Fruit fly (Drosophila melanogaster) whole organism, embryonic: ENCODE measurements around the gene topi.
A peak's percentile ranks its signal among the peaks of the same experiment; 100 is the strongest.

Experiments
- CG10543 ChIP-seq: fragments of 200-800 bp; sonication (Bioruptor generic); optimal IDR thresholded peaks from 3 replicates; lab custom pipeline; 2017; ENCODE audit warnings: missing biosample characterization, mild to moderate bottlenecking, missing genetic modification characterization, moderate library complexity
- CG10654 ChIP-seq: fragments of 200-800 bp; sonication (Bioruptor generic); optimal IDR thresholded peaks from 2 replicates; lab custom pipeline; 2016; ENCODE audit warnings: missing biosample characterization, missing genetic modification characterization
- CG11247 ChIP-seq: fragments of 200-800 bp; sonication (Bioruptor generic); IDR thresholded peaks from 2 replicates; pipeline ENCODE4 v1.3.6; 2022; ENCODE audit warnings: missing biosample characterization, missing genetic modification characterization
- CG12104 ChIP-seq: fragments of 200-800 bp; sonication (Bioruptor generic); optimal IDR thresholded peaks from 3 replicates; lab custom pipeline; 2016; ENCODE audit warnings: missing biosample characterization, missing genetic modification characterization
- CG12769 ChIP-seq: fragments of 200-800 bp; sonication (Bioruptor generic); optimal IDR thresholded peaks from 2 replicates; lab custom pipeline; 2019; ENCODE audit warnings: missing biosample characterization, mild to moderate bottlenecking, missing genetic modification characterization, moderate library complexity
- CG13296 ChIP-seq: fragments of 200-800 bp; sonication (Bioruptor generic); optimal IDR thresholded peaks from 3 replicates; lab custom pipeline; 2018; ENCODE audit warnings: missing biosample characterization, mild to moderate bottlenecking, missing genetic modification characterization
- CG13424 ChIP-seq: fragments of 200-800 bp; sonication (Bioruptor generic); optimal IDR thresholded peaks from 2 replicates; lab custom pipeline; 2019; ENCODE audit warnings: missing biosample characterization, mild to moderate bottlenecking, missing genetic modification characterization, moderate library complexity
- CG15269 ChIP-seq: fragments of 200-800 bp; sonication (Bioruptor generic); optimal IDR thresholded peaks from 2 replicates; lab custom pipeline; 2018; ENCODE audit warnings: missing biosample characterization, mild to moderate bottlenecking, missing genetic modification characterization, moderate library complexity
- CG1647 ChIP-seq: fragments of 200-800 bp; sonication (Bioruptor generic); optimal IDR thresholded peaks from 3 replicates; lab custom pipeline; 2016; ENCODE audit warnings: missing biosample characterization, missing genetic modification characterization
- CG16815 ChIP-seq: fragments of 200-800 bp; sonication (Bioruptor generic); optimal IDR thresholded peaks from 3 replicates; lab custom pipeline; 2017; ENCODE audit warnings: missing biosample characterization, mild to moderate bottlenecking, missing genetic modification characterization
- CG2202 ChIP-seq: fragments of 200-800 bp; sonication (Bioruptor generic); optimal IDR thresholded peaks from 2 replicates; lab custom pipeline; 2018; ENCODE audit warnings: missing biosample characterization, mild to moderate bottlenecking, missing genetic modification characterization
- CG31365 ChIP-seq: fragments of 200-800 bp; sonication (Bioruptor generic); optimal IDR thresholded peaks from 2 replicates; lab custom pipeline; 2018; ENCODE audit warnings: missing biosample characterization, mild to moderate bottlenecking, missing genetic modification characterization
- CG32532 ChIP-seq: fragments of 200-800 bp; sonication (Bioruptor generic); IDR thresholded peaks from 2 replicates; pipeline ENCODE4 v1.3.6; 2022; ENCODE audit warnings: missing biosample characterization, missing genetic modification characterization
- CG33213 ChIP-seq: fragments of 200-800 bp; sonication (Bioruptor generic); optimal IDR thresholded peaks from 3 replicates; lab custom pipeline; 2016; ENCODE audit warnings: missing biosample characterization, missing genetic modification characterization
- CG34376 ChIP-seq: fragments of 200-800 bp; sonication (Bioruptor generic); optimal IDR thresholded peaks from 2 replicates; lab custom pipeline; 2018; ENCODE audit warnings: missing biosample characterization, mild to moderate bottlenecking, missing genetic modification characterization
- CG42726 ChIP-seq: fragments of 200-800 bp; sonication (Bioruptor generic); IDR thresholded peaks from 2 replicates; pipeline ENCODE4 v1.3.6; 2022; ENCODE audit warnings: missing biosample characterization, missing genetic modification characterization; ENCODE audit not compliant: partially characterized antibody
- CG4328 ChIP-seq: fragments of 200-800 bp; sonication (Bioruptor generic); optimal IDR thresholded peaks from 3 replicates; lab custom pipeline; 2017; ENCODE audit warnings: missing biosample characterization, missing genetic modification reagents, missing genetic modification characterization
- CG7928 ChIP-seq: fragments of 200-800 bp; sonication (Bioruptor generic); optimal IDR thresholded peaks from 2 replicates; lab custom pipeline; 2017; ENCODE audit warnings: missing biosample characterization, mild to moderate bottlenecking, missing genetic modification characterization
- CG9727 ChIP-seq: fragments of 200-800 bp; sonication (Bioruptor generic); optimal IDR thresholded peaks from 3 replicates; lab custom pipeline; 2017; ENCODE audit warnings: missing biosample characterization, mild to moderate bottlenecking, missing genetic modification characterization
- Dbx ChIP-seq: fragments of 200-800 bp; sonication (Bioruptor generic); IDR thresholded peaks from 3 replicates; pipeline ENCODE4 v1.3.6; 2022; ENCODE audit warnings: missing biosample characterization, missing genetic modification characterization
- Dp ChIP-seq: fragments of 200-800 bp; sonication (Bioruptor generic); optimal IDR thresholded peaks from 2 replicates; lab custom pipeline; 2018; ENCODE audit warnings: missing biosample characterization, mild to moderate bottlenecking, missing genetic modification characterization, moderate library complexity
- Eip74EF ChIP-seq, 2 experiments: fragments of 200-800 bp in 1 of 2; fragments of >200 bp in 1 of 2; sonication (Bioruptor generic) in 1 of 2; optimal IDR thresholded peaks; 2 replicates each; lab custom pipeline; 2017 to 2019; ENCODE audit warnings: missing biosample characterization in 2 of 2, missing genetic modification characterization in 2 of 2, mild to moderate bottlenecking in 1 of 2, moderate library complexity in 1 of 2
- Fer1 ChIP-seq: fragments of 200-800 bp; sonication (Bioruptor generic); optimal IDR thresholded peaks from 2 replicates; lab custom pipeline; 2017; ENCODE audit warnings: missing biosample characterization, mild to moderate bottlenecking, missing genetic modification characterization
- HLH54F ChIP-seq: fragments of 200-800 bp; sonication (Bioruptor generic); optimal IDR thresholded peaks from 3 replicates; lab custom pipeline; 2016; ENCODE audit warnings: missing biosample characterization, missing genetic modification characterization
- Hand ChIP-seq: fragments of 200-800 bp; sonication (Bioruptor generic); optimal IDR thresholded peaks from 2 replicates; lab custom pipeline; 2017; ENCODE audit warnings: mild to moderate bottlenecking, missing biosample characterization, missing genetic modification reagents, missing genetic modification characterization
- Hr3 ChIP-seq: fragments of 200-800 bp; sonication (Bioruptor generic); optimal IDR thresholded peaks from 3 replicates; lab custom pipeline; 2016; ENCODE audit warnings: missing biosample characterization, missing genetic modification characterization
- Max ChIP-seq: fragments of 200-800 bp; sonication (Bioruptor generic); optimal IDR thresholded peaks from 2 replicates; lab custom pipeline; 2016; ENCODE audit warnings: missing biosample characterization, mild to moderate bottlenecking, missing genetic modification characterization
- Med ChIP-seq: fragments of 200-800 bp; sonication (Bioruptor generic); peaks from one replicate; lab custom pipeline; 2016; ENCODE audit warnings: missing biosample characterization, missing genetic modification characterization, mild to moderate bottlenecking, inconsistent platforms, moderate library complexity
- NFAT ChIP-seq: fragments of 200-800 bp; sonication (Bioruptor generic); IDR thresholded peaks from 2 replicates; pipeline ENCODE4 v1.3.6; 2022; ENCODE audit warnings: missing biosample characterization, missing genetic modification characterization
- Optix ChIP-seq: fragments of 200-800 bp; sonication (Bioruptor generic); IDR thresholded peaks from 3 replicates; pipeline ENCODE4 v1.3.6; 2022; ENCODE audit warnings: missing biosample characterization, missing genetic modification characterization
- Poxn ChIP-seq: fragments of 200-800 bp; sonication (Bioruptor generic); IDR thresholded peaks from 2 replicates; pipeline ENCODE4 v1.3.6; 2022; ENCODE audit warnings: missing biosample characterization, missing genetic modification characterization
- Rfx ChIP-seq: fragments of 200-800 bp; sonication (Bioruptor generic); IDR thresholded peaks from 2 replicates; pipeline ENCODE4 v1.3.6; 2022; ENCODE audit warnings: missing biosample characterization, missing genetic modification characterization
- ato ChIP-seq: fragments of 200-800 bp; sonication (Bioruptor generic); IDR thresholded peaks from 2 replicates; pipeline ENCODE4 v1.3.6; 2022; ENCODE audit warnings: missing biosample characterization, missing genetic modification characterization; ENCODE audit not compliant: partially characterized antibody
- br ChIP-seq: fragments of >200 bp; optimal IDR thresholded peaks from 2 replicates; lab custom pipeline; 2017
- croc ChIP-seq: fragments of 200-800 bp; sonication (Bioruptor generic); conservative IDR thresholded peaks from 3 replicates; pipeline ENCODE4 v1.3.6; 2022; ENCODE audit warnings: missing biosample characterization, missing genetic modification characterization
- danr ChIP-seq: fragments of 200-800 bp; sonication (Bioruptor generic); IDR thresholded peaks from 2 replicates; pipeline ENCODE4 v1.3.6; 2022; ENCODE audit warnings: missing biosample characterization, missing genetic modification characterization
- emc ChIP-seq: fragments of 200-800 bp; sonication (Bioruptor generic); optimal IDR thresholded peaks from 2 replicates; lab custom pipeline; 2016; ENCODE audit warnings: missing biosample characterization, missing genetic modification characterization
- gsb ChIP-seq: fragments of 200-800 bp; sonication (Bioruptor generic); IDR thresholded peaks from 2 replicates; pipeline ENCODE4 v1.3.6; 2022; ENCODE audit warnings: missing biosample characterization, missing genetic modification characterization
- hb ChIP-seq: fragments of 200-800 bp; sonication (Bioruptor generic); IDR thresholded peaks from 3 replicates; pipeline ENCODE4 v1.3.6; 2022; ENCODE audit warnings: missing biosample characterization, missing genetic modification characterization; ENCODE audit not compliant: partially characterized antibody
- hbn ChIP-seq: fragments of 200-800 bp; sonication (Bioruptor generic); IDR thresholded peaks from 2 replicates; pipeline ENCODE4 v1.3.6; 2022; ENCODE audit warnings: missing biosample characterization, missing genetic modification characterization; ENCODE audit not compliant: partially characterized antibody
- kah ChIP-seq: fragments of 200-800 bp; sonication (Bioruptor generic); optimal IDR thresholded peaks from 2 replicates; lab custom pipeline; 2018; ENCODE audit warnings: missing biosample characterization, mild to moderate bottlenecking, missing genetic modification characterization
- kni ChIP-seq: fragments of 200-800 bp; sonication (Bioruptor generic); optimal IDR thresholded peaks from 3 replicates; lab custom pipeline; 2017; ENCODE audit warnings: mild to moderate bottlenecking, missing biosample characterization, missing genetic modification reagents, missing genetic modification characterization
- knrl ChIP-seq: fragments of 200-800 bp; sonication (Bioruptor generic); IDR thresholded peaks from 3 replicates; pipeline ENCODE4 v1.3.6; 2022; ENCODE audit warnings: missing biosample characterization, missing genetic modification characterization; ENCODE audit not compliant: partially characterized antibody
- lola ChIP-seq, 3 experiments: fragments of >200 bp in 2 of 3; fragments of 200-800 bp in 1 of 3; sonication (Bioruptor generic) in 1 of 3; optimal IDR thresholded peaks; 2 replicates each; lab custom pipeline; 2017 to 2019; ENCODE audit warnings: missing biosample characterization in 3 of 3, missing genetic modification characterization in 3 of 3, mild to moderate bottlenecking in 1 of 3, moderate library complexity in 1 of 3
- lov ChIP-seq, 2 experiments: fragments of 200-800 bp in 1 of 2; fragments of >200 bp in 1 of 2; sonication (Bioruptor generic) in 1 of 2; IDR thresholded peaks in 1 of 2; optimal IDR thresholded peaks in 1 of 2; 2 replicates in 1 of 2; 3 replicates in 1 of 2; pipeline versions ENCODE4 v1.3.6 to Lab custom; 2017 to 2022; ENCODE audit warnings: missing biosample characterization in 1 of 2, missing genetic modification characterization in 1 of 2
- nom ChIP-seq: fragments of 200-800 bp; sonication (Bioruptor generic); optimal IDR thresholded peaks from 2 replicates; lab custom pipeline; 2017; ENCODE audit warnings: missing biosample characterization, missing genetic modification characterization, mild to moderate bottlenecking, moderate library complexity, missing genetic modification reagents
- pan ChIP-seq, 4 experiments: fragments of >200 bp in 3 of 4; fragments of 200-800 bp in 1 of 4; sonication (Bioruptor generic) in 1 of 4; optimal IDR thresholded peaks in 3 of 4; IDR thresholded peaks in 1 of 4; 2 replicates each; pipeline versions ENCODE4 v1.3.6 to Lab custom; 2017 to 2022; ENCODE audit warnings: missing biosample characterization in 2 of 4, missing genetic modification characterization in 2 of 4, mixed read lengths in 1 of 4
- rib ChIP-seq: fragments of 200-800 bp; sonication (Bioruptor generic); IDR thresholded peaks from 2 replicates; pipeline ENCODE4 v1.3.6; 2022; ENCODE audit warnings: missing biosample characterization, missing genetic modification characterization
- sug ChIP-seq: fragments of 200-800 bp; optimal IDR thresholded peaks from 2 replicates; lab custom pipeline; 2019; ENCODE audit warnings: missing biosample characterization, mild to moderate bottlenecking, missing genetic modification characterization, moderate library complexity
- wor ChIP-seq: fragments of 200-800 bp; sonication (Bioruptor generic); IDR thresholded peaks from 2 replicates; pipeline ENCODE4 v1.3.6; 2022; ENCODE audit warnings: missing biosample characterization, missing genetic modification characterization

The topi gene

dm6 chr3R:9771519-9771972 lies 3.4 kb upstream of the topi start, which contains the start of gene CG9471 (continued):
- TF ChIP-seq CG1647 (GFP tag; lab: Kevin White, UChicago) (peak; percentile 85), CG16815 (GFP tag; lab: Kevin White, UChicago) (peak; percentile 87), hb (GFP tag; lab: Robert Waterston, UW) (no peak), Optix (GFP tag; lab: Robert Waterston, UW) (peak; percentile 48; the same call in 1 of the 3 replicates), Hand (GFP tag; lab: Kevin White, UChicago) (peak; percentile 93), ato (no peak), CG11247 (peak; percentile 90), lov (optimal IDR thresholded peaks at IDR 0.05; lab: Kevin White, UChicago) (no peak), lov (GFP tag; IDR thresholded peaks at IDR 0.05; lab: Robert Waterston, UW) (peak; percentile 87), CG42726 (GFP tag; lab: Robert Waterston, UW) (no peak), nom (GFP tag; lab: Kevin White, UChicago) (peak; percentile 86), lola (GFP tag; optimal IDR thresholded peaks at IDR 0.05; lab: Kevin White, UChicago) (peak in 1 of 3 experiments; percentile 83), br (no peak), Max (peak; percentile 86), Eip74EF (GFP tag; optimal IDR thresholded peaks at IDR 0.05; lab: Kevin White, UChicago) (peak in 1 of 2 experiments; percentile 90), Dbx (peak; percentile 91), CG13424 (tag; lab: Kevin White, UChicago) (peak; percentile 90), CG9727 (GFP tag; lab: Kevin White, UChicago) (peak; percentile 92), rib (peak; percentile 81), CG31365 (tag; lab: Kevin White, UChicago) (peak; percentile 47), pan (optimal IDR thresholded peaks at IDR 0.05; lab: Kevin White, UChicago) (no peak), pan (GFP tag; optimal IDR thresholded peaks at IDR 0.05 in 1 of 2, IDR thresholded peaks at IDR 0.05 in 1 of 2) (peak in 1 of 2 experiments; percentile 95), kni (GFP tag; lab: Kevin White, UChicago) (peak; percentile 30), NFAT (GFP tag; lab: Robert Waterston, UW) (peak; percentile 72), Dp (GFP tag; lab: Kevin White, UChicago) (peak; percentile 90), gsb (peak; percentile 80), danr (GFP tag; lab: Robert Waterston, UW) (peak; percentile 74), CG32532 (GFP tag; lab: Robert Waterston, UW) (peak; percentile 94), HLH54F (GFP tag; lab: Kevin White, UChicago) (peak; percentile 90), CG2202 (tag; lab: Kevin White, UChicago) (peak; percentile 76), Hr3 (peak; percentile 91), CG4328 (peak; percentile 83), CG33213 (GFP tag; lab: Kevin White, UChicago) (peak; percentile 80), CG12104 (GFP tag; lab: Kevin White, UChicago) (peak; percentile 85), kah (peak; percentile 76)
- TF ChIP-seq, all 482 proteins: peak for 425

- TF ChIP-seq Poxn (GFP tag; lab: Robert Waterston, UW) = no peak
- TF ChIP-seq CG12769 (tag; lab: Kevin White, UChicago) = peak; percentile 11
- TF ChIP-seq CG34376 (GFP tag; lab: Kevin White, UChicago) = peak; percentile 76
- peak; percentile 75 for TF ChIP-seq sug (tag; lab: Kevin White, UChicago)
- no peak for TF ChIP-seq CG15269 (tag; lab: Kevin White, UChicago)
- no peak for TF ChIP-seq wor (GFP tag; lab: Robert Waterston, UW)
- TF ChIP-seq Rfx (GFP tag; lab: Robert Waterston, UW) = no peak
- peak; percentile 5 for TF ChIP-seq CG13296
- no peak for TF ChIP-seq Fer1 (GFP tag; lab: Kevin White, UChicago)
- no peak for TF ChIP-seq knrl (GFP tag; lab: Robert Waterston, UW)
- peak; percentile 73 for TF ChIP-seq CG10543 (GFP tag; lab: Kevin White, UChicago)
- no peak for TF ChIP-seq CG10654
- TF ChIP-seq hbn (GFP tag; lab: Robert Waterston, UW) = no peak
- no peak for TF ChIP-seq croc (GFP tag; lab: Robert Waterston, UW)
- TF ChIP-seq CG7928 (GFP tag; lab: Kevin White, UChicago) = no peak
- TF ChIP-seq emc = no peak
- peak; percentile 70 for TF ChIP-seq Med (GFP tag; lab: Kevin White, UChicago)
Measured at dm6 chr3R:9774147-9774546, 774 bp upstream of the topi start, which contains the start of gene Whamy. TSS of gene Whamy (minus strand) at chr3R:9774419.
